Worm (Caenorhabditis elegans): ENCODE data around the gene nrf-6.

- TF ChIP-seq tab-1 (GFP tag; IDR thresholded peaks at IDR 0.05): no peak
- no peak for TF ChIP-seq ztf-23 (GFP tag; IDR thresholded peaks at IDR 0.05)
- TF ChIP-seq ztf-29 (GFP tag; IDR thresholded peaks at IDR 0.05): no peak
- no peak for TF ChIP-seq cog-1 (tag; optimal IDR thresholded peaks at IDR 0.05)
- no peak for TF ChIP-seq med-1 (GFP tag; optimal IDR thresholded peaks at IDR 0.05; ENCODE audit: insufficient read depth)
- TF ChIP-seq T22C8.4 (GFP tag; IDR thresholded peaks at IDR 0.05): no peak
- TF ChIP-seq ref-1 (GFP tag; conservative IDR thresholded peaks at IDR 0.05): no peak
These were observed 28.4 kb downstream of the nrf-6 start, which contains the start of gene pgp-11 for ce11 chrII:8004157-8004556.
